Worm (Caenorhabditis elegans): ENCODE results near the gene C16D2.3.

DNA sequence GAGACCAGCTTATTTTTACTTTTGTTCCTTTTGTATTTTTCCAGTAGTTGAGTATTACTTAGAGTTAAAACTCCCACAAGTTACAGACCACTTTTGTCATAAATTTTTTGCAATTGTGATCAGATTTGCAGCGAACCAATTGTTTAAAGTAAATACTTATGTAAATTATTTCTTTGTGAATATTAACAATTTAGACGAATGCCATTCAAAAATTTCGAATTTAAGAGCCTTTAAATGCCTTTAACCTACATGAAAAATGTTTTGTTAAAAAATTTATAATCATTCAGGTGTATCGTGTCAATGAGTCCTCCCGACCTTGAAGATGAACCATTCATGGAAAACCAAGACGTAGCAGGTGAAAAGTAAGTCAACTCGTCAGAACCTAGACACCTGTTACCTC is 8.1 kb downstream of the C16D2.3 start, which contains the start of gene W07A12.4:
- TF ChIP-seq egl-27 (tag; optimal IDR thresholded peaks at IDR 0.05) (no peak), snpc-4 (tag; optimal IDR thresholded peaks at IDR 0.05) (no peak), ztf-11 (tag; optimal IDR thresholded peaks at IDR 0.05) (no peak), ama-1 (optimal IDR thresholded peaks at IDR 0.05) (no peak), lin-15B (tag; optimal IDR thresholded peaks at IDR 0.05) (no peak), zag-1 (tag; optimal IDR thresholded peaks at IDR 0.05) (no peak), nhr-76 (tag; optimal IDR thresholded peaks at IDR 0.05) (no peak), ceh-16 (tag; optimal IDR thresholded peaks at IDR 0.05) (no peak)
